Worm (Caenorhabditis elegans) whole organism, L4/young adult: Measurements from ENCODE around the gene bec-1.

Experiments
- W03F9.2 ChIP-seq: fragments of 150-350 bp; optimal IDR thresholded peaks from 2 replicates; lab custom pipeline; 2014; ENCODE audit warnings: missing biosample characterization, missing genetic modification characterization
- dao-5 ChIP-seq: sonication (generic microtip); optimal IDR thresholded peaks from 2 replicates; lab custom pipeline; 2016; ENCODE audit warnings: missing genotype, missing genetic modification characterization, moderate library complexity, missing compliant biosample characterization
- him-1 ChIP-seq: sonication (generic microtip); optimal IDR thresholded peaks from 2 replicates; lab custom pipeline; 2016; ENCODE audit warnings: missing genotype, missing genetic modification reagents, missing genetic modification characterization, missing compliant biosample characterization

The bec-1 gene

DNA sequence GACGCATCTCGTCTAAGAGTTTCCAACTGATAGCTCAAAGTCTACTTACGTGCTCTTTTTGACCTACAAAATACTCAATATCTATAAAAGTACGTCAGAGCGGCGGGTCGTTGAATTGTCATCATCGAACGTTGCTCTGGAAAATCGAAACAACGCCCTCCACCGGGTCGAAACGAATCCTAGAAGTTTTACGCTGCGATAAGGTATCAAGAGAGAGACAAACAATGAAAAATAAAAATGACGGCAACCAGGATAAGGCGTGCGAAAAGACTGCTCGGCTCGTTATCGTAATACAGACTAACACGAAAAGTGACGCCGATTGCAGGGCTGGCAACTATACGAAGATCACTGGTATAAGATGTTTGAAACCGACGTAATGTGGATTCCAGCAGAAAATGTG is 10.0 kb downstream of the bec-1 start:
- TF ChIP-seq him-1 (tag; lab: Kevin White, UChicago) (no peak), dao-5 (tag; lab: Kevin White, UChicago) (no peak), W03F9.2 (tag; lab: Kevin White, UChicago) (no peak)

DNA sequence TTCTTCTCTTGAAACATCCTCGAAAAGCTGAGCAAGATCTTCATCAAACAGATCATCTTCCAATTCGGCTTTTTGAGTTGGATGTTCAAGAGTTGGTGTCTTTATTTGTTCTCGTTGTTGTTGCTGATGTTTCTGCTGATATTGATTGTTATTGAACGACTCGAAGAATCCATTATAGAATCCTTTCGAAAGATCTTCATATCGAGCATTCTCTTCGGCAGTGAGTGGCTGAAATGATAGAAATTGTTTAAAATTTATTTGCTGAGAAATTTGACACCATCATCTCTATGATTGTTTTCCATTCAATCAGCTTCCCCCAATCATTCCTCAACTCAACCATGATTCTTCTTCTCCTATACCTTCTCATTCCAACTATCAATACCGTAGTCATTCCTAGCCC is 10.6 kb downstream of the bec-1 start, which contains the start of gene clec-178:
Gene clec-178 (plus strand): TSS at position 301 of the 400 bp plus-strand sequence.
- TF ChIP-seq him-1 (tag; lab: Kevin White, UChicago) (no peak), W03F9.2 (tag; lab: Kevin White, UChicago) (no peak), dao-5 (tag; lab: Kevin White, UChicago) (no peak)

DNA sequence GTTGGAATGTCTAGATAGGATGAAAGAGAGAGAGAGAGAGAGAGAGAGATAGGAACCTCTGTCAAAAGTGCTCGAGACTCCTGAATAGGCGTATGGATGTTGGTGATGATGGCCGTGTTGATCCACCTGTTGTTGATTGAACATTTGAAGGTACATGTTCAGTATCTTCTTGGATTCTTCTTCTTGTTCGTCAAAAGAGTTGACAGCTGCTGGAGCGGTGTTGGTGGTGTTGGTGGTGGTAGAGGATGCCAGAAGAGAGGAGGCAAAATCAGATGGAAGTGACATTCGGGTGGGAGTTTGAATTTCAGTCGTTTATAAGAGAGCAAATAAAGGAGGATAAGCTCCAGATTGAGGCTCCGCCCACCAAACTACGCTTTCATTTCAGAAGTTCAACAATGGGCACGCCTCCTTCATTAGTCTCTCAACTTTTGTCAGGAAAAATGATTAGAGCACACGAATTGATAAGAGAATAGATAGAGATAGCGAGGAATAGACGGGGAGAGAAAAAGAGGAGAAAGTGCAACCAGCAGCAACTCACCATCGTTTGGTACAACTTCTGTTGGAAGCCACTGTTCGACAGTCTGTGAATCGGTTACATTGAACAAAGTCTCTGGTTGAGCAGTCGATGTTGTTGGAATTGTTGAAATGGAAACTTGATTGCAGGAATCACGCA is 11.3 kb downstream of the bec-1 start:
- no peak for TF ChIP-seq W03F9.2 (tag; lab: Kevin White, UChicago)
- TF ChIP-seq dao-5 (tag; lab: Kevin White, UChicago) = no peak
- TF ChIP-seq him-1 (tag; lab: Kevin White, UChicago) = no peak

DNA sequence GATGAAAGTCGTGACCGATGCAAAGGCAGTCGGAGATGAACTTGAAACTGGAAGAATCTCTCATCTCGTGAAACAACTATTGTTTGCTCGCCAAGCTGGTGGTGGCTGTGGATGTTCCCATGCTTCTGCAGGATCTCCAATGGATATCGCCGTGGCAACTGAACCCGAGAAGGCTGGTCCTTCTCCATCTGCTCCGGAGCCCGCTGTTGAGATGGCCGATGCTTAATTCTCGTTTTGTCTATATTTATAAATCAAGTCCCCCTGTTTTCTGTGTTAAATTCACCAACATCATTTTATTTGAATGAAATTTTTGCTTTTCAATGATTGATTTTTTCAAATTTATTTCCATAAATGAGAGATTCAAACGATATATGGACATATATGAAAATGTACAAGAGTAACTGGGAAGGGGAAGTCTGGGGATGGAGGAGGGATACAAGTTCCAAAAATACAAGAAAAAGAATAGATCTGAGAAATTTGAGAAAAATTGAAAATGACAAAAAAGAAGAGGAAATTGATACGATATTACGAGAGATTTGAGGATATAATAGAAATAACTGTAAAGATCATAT is 13.4 kb downstream of the bec-1 start:
- TF ChIP-seq W03F9.2 (tag; lab: Kevin White, UChicago) (no peak), him-1 (tag; lab: Kevin White, UChicago) (no peak), dao-5 (tag; lab: Kevin White, UChicago) (no peak)

DNA sequence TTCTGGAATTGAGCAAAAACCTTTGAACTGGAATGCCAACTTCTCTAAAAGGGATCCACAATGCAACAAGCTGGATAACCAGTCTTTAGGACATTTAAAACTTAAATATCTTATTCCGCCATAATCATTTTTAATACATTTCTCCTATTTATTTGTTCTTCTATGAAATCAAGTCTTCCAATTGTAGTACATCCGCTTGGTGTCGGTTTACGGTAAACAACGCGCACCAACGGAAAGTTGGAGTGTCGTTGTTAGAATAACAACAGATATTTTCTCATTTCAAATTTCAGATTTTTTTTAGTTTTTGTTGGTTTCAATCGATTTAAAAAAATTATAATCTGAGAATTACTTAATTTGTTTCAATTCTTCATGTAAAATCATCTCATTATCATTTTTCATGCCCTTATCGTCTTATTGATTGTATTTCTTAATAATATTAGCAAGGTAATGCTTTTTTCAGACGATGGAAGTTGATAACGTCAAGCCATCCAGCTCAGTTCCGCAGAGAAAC is 15.1 kb downstream of the bec-1 start, which contains the start of gene csn-5:
Gene csn-5 (plus strand): TSS at position 461 of the 511 bp plus-strand sequence.
- TF ChIP-seq him-1 (tag; lab: Kevin White, UChicago) = no peak
- TF ChIP-seq W03F9.2 (tag; lab: Kevin White, UChicago) = no peak

DNA sequence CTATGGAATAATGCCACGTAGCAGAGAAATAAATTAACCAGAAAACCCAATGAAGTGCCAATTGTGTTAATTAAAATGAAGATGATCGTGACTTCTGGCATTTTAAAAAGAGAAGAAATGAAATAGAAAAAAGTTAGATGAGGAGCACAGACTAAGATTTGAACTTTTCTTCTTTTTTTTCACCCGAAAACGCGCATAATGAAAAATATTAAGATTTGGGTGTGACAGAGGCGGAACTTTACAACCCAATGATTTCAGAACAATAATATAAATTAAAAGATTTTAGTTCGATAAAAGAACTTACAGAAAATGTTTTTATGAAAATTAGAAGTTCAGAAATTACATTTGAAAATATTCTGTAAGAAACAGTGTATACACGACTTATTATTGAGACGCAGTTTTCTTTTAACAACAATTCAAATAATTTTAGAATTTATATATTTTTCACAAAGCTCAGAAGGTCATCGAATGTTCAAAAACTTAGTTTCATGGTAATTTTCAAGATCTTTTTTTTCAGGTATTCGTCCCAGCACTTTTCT is 18.6 kb downstream of the bec-1 start, which contains the start of the genes srd-8 and B0547.2:
Gene srd-8 (minus strand): TSS at position 101 of the 539 bp plus-strand sequence.
Gene B0547.2 (plus strand): TSS at position 489 of the 539 bp plus-strand sequence.
- TF ChIP-seq him-1 (tag; lab: Kevin White, UChicago) (no peak), dao-5 (tag; lab: Kevin White, UChicago) (no peak), W03F9.2 (tag; lab: Kevin White, UChicago) (no peak)

DNA sequence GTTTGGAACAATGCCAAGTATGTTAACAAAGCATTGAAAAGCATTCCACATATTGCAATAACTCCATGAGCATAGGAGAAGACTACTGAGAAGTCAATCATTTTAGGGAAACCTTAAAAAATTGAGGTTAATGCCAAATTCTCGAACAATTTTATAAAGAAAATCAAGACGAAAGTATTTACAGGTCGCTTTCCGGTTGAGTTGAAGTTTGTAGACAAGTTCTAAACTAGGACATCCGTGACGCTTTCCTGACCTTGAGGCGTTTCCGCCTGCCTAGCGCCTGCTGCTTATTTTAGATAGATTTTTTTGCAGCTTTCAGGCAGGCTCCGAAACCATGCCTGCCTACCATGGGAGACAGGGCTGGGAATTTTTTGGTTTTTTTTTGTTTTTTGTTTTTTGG is 28.7 kb downstream of the bec-1 start, which contains the start of gene srd-13:
Gene srd-13 (minus strand): TSS at position 101 of the 400 bp plus-strand sequence.
- TF ChIP-seq him-1 (tag; lab: Kevin White, UChicago) (no peak), W03F9.2 (tag; lab: Kevin White, UChicago) (no peak), dao-5 (tag; lab: Kevin White, UChicago) (no peak)

DNA sequence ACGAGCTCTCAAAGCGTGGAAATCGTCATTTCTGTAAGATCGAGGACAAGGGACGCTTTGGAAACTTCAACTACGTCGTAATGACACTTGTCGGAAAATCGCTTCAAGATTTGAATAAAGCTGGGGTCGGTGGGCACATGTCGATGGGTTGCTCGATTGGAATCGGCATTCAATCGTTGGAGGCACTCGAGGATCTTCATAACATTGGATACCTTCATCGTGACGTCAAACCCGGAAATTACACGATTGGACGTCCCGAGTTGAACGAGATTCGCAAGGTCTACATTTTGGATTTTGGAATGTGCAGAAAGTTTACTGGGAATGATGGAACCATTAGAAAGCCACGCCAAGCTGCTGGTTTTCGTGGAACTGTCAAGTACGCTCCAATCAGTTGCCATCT is 31.7 kb downstream of the bec-1 start:
- no peak for TF ChIP-seq dao-5 (tag; lab: Kevin White, UChicago)
- TF ChIP-seq him-1 (tag; lab: Kevin White, UChicago) = no peak
- TF ChIP-seq W03F9.2 (tag; lab: Kevin White, UChicago) = no peak

DNA sequence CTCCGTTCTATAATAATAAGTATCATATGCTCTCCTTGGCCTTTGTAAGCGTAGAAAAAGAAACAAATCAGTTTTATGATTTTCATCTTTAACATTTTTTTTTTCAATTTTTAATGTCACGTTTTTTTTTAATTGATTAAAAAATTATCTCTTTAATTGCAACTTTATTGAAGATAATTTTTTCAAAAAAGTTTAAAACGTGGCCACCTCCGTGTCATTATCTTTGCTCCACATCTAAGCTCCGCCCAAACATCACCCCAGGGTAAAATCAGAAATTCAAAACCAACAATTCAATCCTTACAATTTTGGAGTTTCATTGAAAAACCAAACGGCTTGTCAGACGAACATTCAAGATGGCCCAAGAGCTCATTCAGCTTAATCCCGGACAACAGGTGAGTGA is 32.6 kb downstream of the bec-1 start, which contains the start of gene ttbk-8.2:
Gene ttbk-8.2 (plus strand): TSS at position 301 of the 400 bp plus-strand sequence.
- TF ChIP-seq W03F9.2 (tag; lab: Kevin White, UChicago) (no peak), dao-5 (tag; lab: Kevin White, UChicago) (no peak), him-1 (tag; lab: Kevin White, UChicago) (no peak)

DNA sequence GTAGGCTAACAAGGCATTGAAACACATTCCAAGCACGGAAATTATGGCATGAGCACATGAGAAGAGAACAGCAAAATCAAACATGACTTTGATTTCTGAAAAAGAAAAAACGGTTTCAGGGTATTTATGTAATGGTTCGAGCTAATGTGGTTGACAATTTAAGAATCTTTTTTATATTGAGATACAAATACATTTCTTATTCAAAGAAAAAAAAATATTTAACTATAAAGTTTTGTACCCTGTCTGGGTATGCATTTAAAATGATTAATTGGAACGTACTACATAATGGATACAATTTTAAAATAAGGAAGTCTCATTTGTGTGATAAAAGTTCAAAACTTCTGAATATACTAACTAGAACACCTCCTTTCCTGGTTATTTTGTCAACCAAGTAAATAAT is 34.1 kb downstream of the bec-1 start, which contains the start of gene srd-12:
Gene srd-12 (minus strand): TSS at position 101 of the 400 bp plus-strand sequence.
- TF ChIP-seq dao-5 (tag; lab: Kevin White, UChicago) (no peak), W03F9.2 (tag; lab: Kevin White, UChicago) (no peak), him-1 (tag; lab: Kevin White, UChicago) (no peak)

DNA sequence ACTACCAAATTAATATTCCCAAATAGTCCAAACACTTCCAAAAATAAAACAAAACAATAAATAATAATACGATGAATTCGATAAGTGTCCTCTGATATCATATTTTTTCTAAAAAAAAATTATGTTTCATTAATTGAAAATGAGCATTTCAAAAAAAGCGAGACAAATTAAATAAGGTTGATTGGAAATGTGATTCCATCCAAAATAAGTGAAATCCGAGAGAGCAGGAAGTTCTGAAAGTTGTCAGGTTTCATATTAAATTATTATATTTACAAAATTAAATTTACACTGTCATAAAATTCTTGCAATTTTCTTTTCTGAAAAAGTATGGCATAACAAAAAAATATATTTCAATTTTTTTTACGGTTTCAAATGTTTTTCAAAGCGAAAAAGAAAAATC is 37.2 kb downstream of the bec-1 start, which contains the start of gene srsx-14:
Gene srsx-14 (minus strand): TSS at position 101 of the 400 bp plus-strand sequence.
- TF ChIP-seq dao-5 (tag; lab: Kevin White, UChicago) (no peak), him-1 (tag; lab: Kevin White, UChicago) (no peak), W03F9.2 (tag; lab: Kevin White, UChicago) (no peak)

DNA sequence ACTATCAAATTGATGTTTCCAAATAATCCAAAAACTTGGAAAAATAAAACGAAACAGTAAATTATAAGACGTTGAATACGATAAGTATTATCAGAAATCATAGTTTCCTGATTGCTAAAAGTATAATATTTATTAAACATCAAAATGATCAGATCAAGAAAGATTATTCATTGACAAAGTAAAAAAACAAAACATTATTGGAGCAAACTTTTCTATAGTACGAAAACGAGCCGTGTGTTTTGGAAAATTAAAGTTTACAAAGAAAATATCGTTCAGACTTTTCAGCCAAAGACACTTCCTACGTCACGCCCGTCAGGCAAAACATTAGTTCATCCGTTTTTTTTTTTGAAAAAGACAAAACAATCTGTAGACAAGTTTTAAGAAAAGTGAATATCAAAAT is 40.5 kb downstream of the bec-1 start, which contains the start of gene srsx-15:
Gene srsx-15 (minus strand): TSS at position 101 of the 400 bp plus-strand sequence.
- TF ChIP-seq dao-5 (tag; lab: Kevin White, UChicago) = no peak

DNA sequence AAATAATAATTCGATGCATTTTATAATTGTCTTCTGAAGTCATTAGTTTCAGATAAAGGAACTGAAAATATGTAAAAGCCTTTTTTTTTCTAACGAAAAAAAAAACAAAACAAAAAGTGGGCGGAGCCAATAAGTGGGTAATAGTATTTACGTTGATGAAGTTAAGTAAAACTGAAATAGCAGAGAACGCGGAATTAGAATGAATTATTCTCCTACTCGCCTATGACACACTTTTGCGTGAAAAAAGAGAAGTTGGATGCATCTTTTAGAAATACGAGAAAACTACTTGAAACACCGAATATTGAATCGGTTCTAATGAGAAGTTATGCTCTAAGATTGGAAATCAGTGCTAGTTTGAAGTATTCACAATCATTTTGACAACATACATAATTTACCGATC is 44.6 kb downstream of the bec-1 start, which contains the start of gene srsx-16:
Gene srsx-16 (minus strand): TSS at position 101 of the 400 bp plus-strand sequence.
- TF ChIP-seq dao-5 (tag; lab: Kevin White, UChicago) (no peak), him-1 (tag; lab: Kevin White, UChicago) (no peak), W03F9.2 (tag; lab: Kevin White, UChicago) (no peak)
